Worm (Caenorhabditis elegans) whole organism, L2 larva: Measurements from ENCODE around the gene jmjd-1.2.

Source experiments
- C34F6.9 ChIP-seq: fragments of 150-350 bp; optimal IDR thresholded peaks from 2 replicates; lab custom pipeline; 2014; ENCODE audit warnings: missing biosample characterization, missing genetic modification characterization
- R02D3.7 ChIP-seq: fragments of 150-350 bp; optimal IDR thresholded peaks from 2 replicates; lab custom pipeline; 2014; ENCODE audit warnings: missing biosample characterization, missing genetic modification characterization
- ZK546.5 ChIP-seq: sonication (generic microtip); optimal IDR thresholded peaks from 2 replicates; lab custom pipeline; 2017; ENCODE audit warnings: missing biosample characterization, missing genetic modification characterization
- alr-1 ChIP-seq: fragments of 150-350 bp; optimal IDR thresholded peaks from 2 replicates; lab custom pipeline; 2014; ENCODE audit warnings: missing biosample characterization, missing genetic modification characterization
- aly-2 ChIP-seq: fragments of 150-350 bp; optimal IDR thresholded peaks from 2 replicates; lab custom pipeline; 2014; ENCODE audit warnings: missing biosample characterization, missing genetic modification characterization
- ama-1 ChIP-seq: fragments of 150-350 bp; optimal IDR thresholded peaks from 2 replicates; lab custom pipeline; 2018; ENCODE audit warnings: inconsistent platforms
- blmp-1 ChIP-seq: sonication (generic microtip); optimal IDR thresholded peaks from 2 replicates; lab custom pipeline; 2017; ENCODE audit warnings: missing genetic modification characterization, mild to moderate bottlenecking, missing compliant biosample characterization, antibody characterized with exemption, moderate library complexity; ENCODE audit not compliant: insufficient read depth
- ceh-16 ChIP-seq: fragments of 150-350 bp; optimal IDR thresholded peaks from 2 replicates; lab custom pipeline; 2014; ENCODE audit warnings: missing biosample characterization, missing genetic modification characterization
- ceh-82 ChIP-seq: fragments of 150-350 bp; optimal IDR thresholded peaks from 2 replicates; lab custom pipeline; 2014; ENCODE audit warnings: missing biosample characterization, missing genetic modification characterization
- crh-2 ChIP-seq: sonication (generic microtip); optimal IDR thresholded peaks from 2 replicates; lab custom pipeline; 2017; ENCODE audit warnings: missing biosample characterization, missing genetic modification characterization
- dmd-4 ChIP-seq: sonication (generic microtip); optimal IDR thresholded peaks from 2 replicates; lab custom pipeline; 2017; ENCODE audit warnings: missing biosample characterization, missing genetic modification characterization
- egl-27 ChIP-seq: sonication (generic microtip); optimal IDR thresholded peaks from 3 replicates; lab custom pipeline; 2017; ENCODE audit warnings: missing biosample characterization, missing genetic modification reagents, missing genetic modification characterization
- elt-1 ChIP-seq: fragments of 150-350 bp; optimal IDR thresholded peaks from 2 replicates; lab custom pipeline; 2014; ENCODE audit warnings: missing biosample characterization, missing genetic modification characterization
- elt-3 ChIP-seq: sonication (generic microtip); optimal IDR thresholded peaks from 2 replicates; lab custom pipeline; 2017; ENCODE audit warnings: missing biosample characterization, missing genetic modification characterization
- fos-1 ChIP-seq: fragments of 150-350 bp; optimal IDR thresholded peaks from 2 replicates; lab custom pipeline; 2014; ENCODE audit warnings: missing biosample characterization, missing genetic modification characterization
- gmeb-1 ChIP-seq: fragments of 150-350 bp; optimal IDR thresholded peaks from 2 replicates; lab custom pipeline; 2014; ENCODE audit warnings: missing biosample characterization, missing genetic modification characterization
- lin-11 ChIP-seq: fragments of 150-350 bp; sonication (generic microtip); optimal IDR thresholded peaks from 2 replicates; lab custom pipeline; 2014; ENCODE audit warnings: missing biosample characterization, missing genetic modification characterization, inconsistent platforms, mixed read lengths
- lin-13 ChIP-seq: fragments of 150-350 bp; optimal IDR thresholded peaks from 2 replicates; lab custom pipeline; 2014; ENCODE audit warnings: missing biosample characterization, missing genetic modification reagents, missing genetic modification characterization
- lin-39 ChIP-seq: fragments of 150-350 bp; optimal IDR thresholded peaks from 2 replicates; lab custom pipeline; 2014; ENCODE audit warnings: missing biosample characterization, missing genetic modification reagents, missing genetic modification characterization
- lsy-2 ChIP-seq, 2 experiments: fragments of 150-350 bp in 1 of 2; sonication (generic microtip) in 1 of 2; optimal IDR thresholded peaks; 2 replicates each; lab custom pipeline; 2014 to 2017; ENCODE audit warnings: missing biosample characterization in 2 of 2, missing genetic modification characterization in 2 of 2
- mbf-1 ChIP-seq: sonication (generic microtip); optimal IDR thresholded peaks from 2 replicates; lab custom pipeline; 2017; ENCODE audit warnings: missing biosample characterization, missing genetic modification characterization
- mdl-1 ChIP-seq, 2 experiments: fragments of 150-350 bp in 1 of 2; sonication (generic microtip) in 1 of 2; optimal IDR thresholded peaks; 2 replicates each; lab custom pipeline; 2017; ENCODE audit warnings: missing biosample characterization in 2 of 2, missing genetic modification characterization in 2 of 2
- nhr-10 ChIP-seq: sonication (generic microtip); optimal IDR thresholded peaks from 2 replicates; lab custom pipeline; 2017; ENCODE audit warnings: missing biosample characterization, missing genetic modification characterization
- nhr-11 ChIP-seq: fragments of 150-350 bp; optimal IDR thresholded peaks from 2 replicates; lab custom pipeline; 2014; ENCODE audit warnings: missing biosample characterization, missing genetic modification characterization
- nhr-12 ChIP-seq: fragments of 150-350 bp; optimal IDR thresholded peaks from 2 replicates; lab custom pipeline; 2014; ENCODE audit warnings: missing biosample characterization, missing genetic modification characterization
- nhr-129 ChIP-seq: fragments of 150-350 bp; optimal IDR thresholded peaks from 2 replicates; lab custom pipeline; 2014; ENCODE audit warnings: missing biosample characterization, missing genetic modification characterization
- nhr-21 ChIP-seq: fragments of 150-350 bp; optimal IDR thresholded peaks from 2 replicates; lab custom pipeline; 2014; ENCODE audit warnings: missing biosample characterization, missing genetic modification characterization
- nhr-23 ChIP-seq: fragments of 150-350 bp; optimal IDR thresholded peaks from 2 replicates; lab custom pipeline; 2014; ENCODE audit warnings: missing biosample characterization, missing genetic modification reagents, missing genetic modification characterization
- nhr-237 ChIP-seq: fragments of 150-350 bp; optimal IDR thresholded peaks from 2 replicates; lab custom pipeline; 2014; ENCODE audit warnings: missing biosample characterization, missing genetic modification characterization
- nhr-25 ChIP-seq: fragments of 150-350 bp; sonication (generic microtip); optimal IDR thresholded peaks from 3 replicates; lab custom pipeline; 2014; ENCODE audit warnings: missing biosample characterization, missing genetic modification characterization
- nhr-6 ChIP-seq: fragments of 150-350 bp; optimal IDR thresholded peaks from 2 replicates; lab custom pipeline; 2014; ENCODE audit warnings: missing biosample characterization, missing genetic modification characterization
- nhr-77 ChIP-seq: fragments of 150-350 bp; optimal IDR thresholded peaks from 2 replicates; lab custom pipeline; 2014; ENCODE audit warnings: missing biosample characterization, missing genetic modification characterization
- peb-1 ChIP-seq: fragments of 150-350 bp; optimal IDR thresholded peaks from 2 replicates; lab custom pipeline; 2014; ENCODE audit warnings: missing biosample characterization, missing genetic modification characterization
- sem-4 ChIP-seq: fragments of 150-350 bp; optimal IDR thresholded peaks from 2 replicates; lab custom pipeline; 2014; ENCODE audit warnings: missing biosample characterization, missing genetic modification reagents, missing genetic modification characterization
- skn-1 ChIP-seq: sonication (generic microtip); optimal IDR thresholded peaks from 2 replicates; lab custom pipeline; 2017; ENCODE audit warnings: missing biosample characterization, missing genetic modification characterization
- sma-3 ChIP-seq: sonication (generic microtip); optimal IDR thresholded peaks from 2 replicates; lab custom pipeline; 2016; ENCODE audit warnings: missing genetic modification reagents, missing genetic modification characterization, missing compliant biosample characterization
- sma-9 ChIP-seq, 2 experiments: fragments of 150-350 bp in 1 of 2; sonication (generic microtip) in 1 of 2; optimal IDR thresholded peaks; 2 replicates each; lab custom pipeline; 2014 to 2016; ENCODE audit warnings: missing genetic modification characterization in 2 of 2, mild to moderate bottlenecking in 1 of 2, missing biosample characterization in 1 of 2, missing compliant biosample characterization in 1 of 2, missing genetic modification reagents in 1 of 2, moderate library complexity in 1 of 2
- snpc-4 ChIP-seq: fragments of 150-350 bp; optimal IDR thresholded peaks from 2 replicates; lab custom pipeline; 2014; ENCODE audit warnings: missing biosample characterization, missing genetic modification characterization
- unc-39 ChIP-seq: fragments of 150-350 bp; optimal IDR thresholded peaks from 2 replicates; lab custom pipeline; 2014; ENCODE audit warnings: missing biosample characterization, missing genetic modification characterization
- unc-62 ChIP-seq: fragments of 150-350 bp; optimal IDR thresholded peaks from 2 replicates; lab custom pipeline; 2014; ENCODE audit warnings: missing biosample characterization, missing genetic modification reagents, missing genetic modification characterization
- zag-1 ChIP-seq: fragments of 150-350 bp; optimal IDR thresholded peaks from 2 replicates; lab custom pipeline; 2014; ENCODE audit warnings: missing biosample characterization, missing genetic modification characterization
- ztf-1 ChIP-seq: fragments of 200-800 bp; sonication (Bioruptor generic); conservative IDR thresholded peaks from 2 replicates; pipeline ENCODE4 v1.3.6; 2022; ENCODE audit warnings: missing genetic modification characterization, missing compliant biosample characterization
- ztf-11 ChIP-seq: sonication (generic microtip); optimal IDR thresholded peaks from 2 replicates; lab custom pipeline; 2017; ENCODE audit warnings: missing biosample characterization, missing genetic modification characterization
- ztf-4 ChIP-seq: fragments of 150-350 bp; optimal IDR thresholded peaks from 2 replicates; lab custom pipeline; 2014; ENCODE audit warnings: missing biosample characterization, missing genetic modification characterization

The jmjd-1.2 gene

ce11 chrIV:4688221-4688620 lies 27.4 kb downstream of the jmjd-1.2 start, which contains the start of gene bus-4:
Gene bus-4 (plus strand): TSS chrIV:4688269.
- TF ChIP-seq aly-2 (no peak), R02D3.7 (tag; lab: Kevin White, UChicago) (no peak), peb-1 (tag; lab: Kevin White, UChicago) (no peak), skn-1 (tag; lab: Kevin White, UChicago) (no peak), blmp-1 (tag; lab: Kevin White, UChicago) (peak; percentile 61), nhr-21 (tag; lab: Kevin White, UChicago) (no peak), egl-27 (tag; lab: Kevin White, UChicago) (no peak)
- TF ChIP-seq, all 48 proteins: peak for 1

ce11 chrIV:4692463-4692862 lies 31.7 kb downstream of the jmjd-1.2 start, which contains the start of gene spe-51:
Gene spe-51 (plus strand): TSS chrIV:4692763.
- no peak for TF ChIP-seq ztf-4 (tag; lab: Kevin White, UChicago)
- TF ChIP-seq ZK546.5 (tag; lab: Kevin White, UChicago) = no peak
- no peak for TF ChIP-seq lin-39 (tag; lab: Kevin White, UChicago)
- no peak for TF ChIP-seq aly-2
- TF ChIP-seq nhr-25 (tag; lab: Kevin White, UChicago) = no peak
- no peak for TF ChIP-seq unc-62 (GFP tag; lab: Kevin White, UChicago)
- TF ChIP-seq dmd-4 (tag; lab: Kevin White, UChicago) = no peak
- TF ChIP-seq ceh-16 (tag; lab: Kevin White, UChicago) = no peak
- no peak for TF ChIP-seq nhr-11 (tag; lab: Kevin White, UChicago)
- no peak for TF ChIP-seq egl-27 (tag; lab: Kevin White, UChicago)
- no peak for TF ChIP-seq sem-4
- no peak for TF ChIP-seq nhr-77

- TF ChIP-seq gmeb-1 (tag; lab: Kevin White, UChicago) = no peak
- TF ChIP-seq blmp-1 (tag; lab: Kevin White, UChicago) = no peak
- TF ChIP-seq ztf-11 = no peak
- TF ChIP-seq sma-9 (GFP tag; optimal IDR thresholded peaks at IDR 0.05; lab: Kevin White, UChicago) = no peak
- no peak for TF ChIP-seq sma-9 (tag; optimal IDR thresholded peaks at IDR 0.05; lab: Kevin White, UChicago)
- TF ChIP-seq ztf-4 (tag; lab: Kevin White, UChicago) = no peak
- no peak for TF ChIP-seq ZK546.5 (tag; lab: Kevin White, UChicago)
- TF ChIP-seq nhr-10 (tag; lab: Kevin White, UChicago) = no peak
- no peak for TF ChIP-seq nhr-6 (tag; lab: Kevin White, UChicago)
These were observed 43.1 kb downstream of the jmjd-1.2 start, which contains the start of gene ogdh-1 for ce11 chrIV:4703911-4704310. Gene ogdh-1 (minus strand): TSS chrIV:4704011.

ce11 chrIV:4705182-4705581 lies 44.4 kb downstream of the jmjd-1.2 start:
- TF ChIP-seq mdl-1 (tag; optimal IDR thresholded peaks at IDR 0.05; lab: Kevin White, UChicago) (no peak), elt-3 (no peak), lsy-2 (tag; optimal IDR thresholded peaks at IDR 0.05; lab: Kevin White, UChicago) (peak; percentile 40 to 68), lin-13 (GFP tag; lab: Kevin White, UChicago) (peak; percentile 39), ztf-11 (no peak), crh-2 (tag; lab: Kevin White, UChicago) (peak; percentile 37), gmeb-1 (tag; lab: Kevin White, UChicago) (no peak), nhr-11 (tag; lab: Kevin White, UChicago) (no peak), alr-1 (tag; lab: Kevin White, UChicago) (no peak), peb-1 (tag; lab: Kevin White, UChicago) (no peak), ceh-16 (tag; lab: Kevin White, UChicago) (no peak), unc-62 (GFP tag; lab: Kevin White, UChicago) (no peak), unc-39 (tag; lab: Kevin White, UChicago) (no peak), C34F6.9 (peak; percentile 60), snpc-4 (no peak), elt-1 (tag; lab: Kevin White, UChicago) (no peak), nhr-21 (tag; lab: Kevin White, UChicago) (peak; percentile 0), lin-39 (tag; lab: Kevin White, UChicago) (no peak), ztf-1 (GFP tag; lab: Robert Waterston, UW) (no peak), egl-27 (tag; lab: Kevin White, UChicago) (no peak), nhr-6 (tag; lab: Kevin White, UChicago) (no peak), ama-1 (lab: Kevin White, UChicago) (no peak), nhr-23 (tag; lab: Kevin White, UChicago) (no peak), zag-1 (tag; lab: Kevin White, UChicago) (peak; percentile 40), R02D3.7 (tag; lab: Kevin White, UChicago) (no peak), aly-2 (no peak), ztf-4 (tag; lab: Kevin White, UChicago) (peak; percentile 15), nhr-12 (no peak), nhr-25 (tag; lab: Kevin White, UChicago) (peak; percentile 24), ceh-82 (no peak), nhr-237 (tag; lab: Kevin White, UChicago) (no peak), lin-11 (tag; lab: Kevin White, UChicago) (peak; percentile 8), fos-1 (tag; lab: Kevin White, UChicago) (peak; percentile 91), mbf-1 (tag; lab: Kevin White, UChicago) (no peak), nhr-129 (tag; lab: Kevin White, UChicago) (peak; percentile 76), nhr-77 (no peak), ZK546.5 (tag; lab: Kevin White, UChicago) (no peak), sma-9 (GFP tag; optimal IDR thresholded peaks at IDR 0.05; lab: Kevin White, UChicago) (peak; percentile 68), sma-9 (tag; optimal IDR thresholded peaks at IDR 0.05; lab: Kevin White, UChicago) (no peak), dmd-4 (tag; lab: Kevin White, UChicago) (no peak), sma-3 (peak; percentile 74), nhr-10 (tag; lab: Kevin White, UChicago) (no peak)
